Worm (Caenorhabditis elegans): ENCODE results near the gene trip-4.
"Not testable (repeated sequence)": the region's sequence is repeated elsewhere in the genome, so short reads cannot be mapped to it uniquely, and the experiment has no call there.

trip-4 gene

ce11 chrII:15039104-15039503 lies at the start of gene trip-4:
Gene trip-4, plus strand, starts transcription at chrII:15039404.
- no peak for TF ChIP-seq aly-1 (tag; optimal IDR thresholded peaks at IDR 0.05)
- no peak for TF ChIP-seq scrt-1 (GFP tag; IDR thresholded peaks at IDR 0.05)
- no peak for TF ChIP-seq ets-7 (tag; optimal IDR thresholded peaks at IDR 0.05)
- TF ChIP-seq hmg-4 (GFP tag; optimal IDR thresholded peaks at IDR 0.05), result no peak
- TF ChIP-seq tbx-37 (GFP tag; conservative IDR thresholded peaks at IDR 0.05), result no peak
- no peak for TF ChIP-seq B0310.2 (tag; optimal IDR thresholded peaks at IDR 0.05)
- no peak for TF ChIP-seq tra-4 (tag; optimal IDR thresholded peaks at IDR 0.05)

DNA sequence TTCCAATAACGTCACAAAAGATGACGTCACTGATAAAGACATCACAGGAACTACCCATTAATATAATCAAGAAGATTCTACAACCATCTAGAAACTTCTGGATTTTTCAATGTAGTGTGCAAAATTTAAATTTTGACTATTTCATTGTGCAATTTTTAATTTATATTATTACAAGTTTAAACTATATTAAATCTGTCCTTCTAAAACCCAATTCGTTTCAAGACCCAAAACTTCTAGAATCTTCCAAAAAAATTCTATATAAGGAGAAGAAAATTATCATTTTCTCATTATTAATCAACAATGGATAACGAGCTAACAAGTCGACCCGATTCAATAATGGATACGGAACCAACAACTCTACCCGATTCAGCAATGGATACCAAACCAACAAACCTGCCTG lies 46.6 kb upstream of the trip-4 start, which contains the start of gene Y53F4B.7:
Y53F4B.7 (plus strand) TSS at position 301 of the 400 bp plus-strand sequence.
- TF ChIP-seq ceh-36 (tag; optimal IDR thresholded peaks at IDR 0.05); hmg-4 (GFP tag; optimal IDR thresholded peaks at IDR 0.05); tbx-11 (GFP tag; IDR thresholded peaks at IDR 0.05): not testable (repeated sequence)

DNA sequence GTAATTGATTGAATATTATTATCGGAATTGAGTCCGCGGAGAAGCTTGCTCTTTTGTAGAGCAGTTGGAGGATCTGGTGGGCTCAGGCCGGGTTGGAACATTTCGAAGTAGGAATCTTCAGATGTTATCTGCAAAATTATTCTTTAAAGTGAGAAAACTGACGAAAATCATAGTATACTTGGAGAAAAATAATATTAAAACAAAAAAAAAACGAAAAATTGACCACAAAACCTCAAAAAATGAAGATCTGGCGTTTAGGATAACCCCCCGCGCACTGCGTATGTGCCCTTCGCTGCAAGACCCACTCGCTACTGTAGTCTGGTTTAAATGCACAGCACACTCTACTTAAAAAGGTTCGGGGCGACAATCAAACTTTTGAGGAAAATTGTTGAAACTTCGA lies 35.8 kb upstream of the trip-4 start, which contains the start of gene Y53F4B.10:
Y53F4B.10 (minus strand) TSS at position 101 of the 400 bp plus-strand sequence.
- TF ChIP-seq tra-4 (tag; optimal IDR thresholded peaks at IDR 0.05) (no peak), hmg-4 (GFP tag; optimal IDR thresholded peaks at IDR 0.05) (no peak), scrt-1 (GFP tag; IDR thresholded peaks at IDR 0.05) (no peak), ceh-13 (GFP tag; optimal IDR thresholded peaks at IDR 0.05) (no peak), ama-1 (optimal IDR thresholded peaks at IDR 0.05) (no peak), ceh-36 (tag; optimal IDR thresholded peaks at IDR 0.05) (no peak), tbx-37 (GFP tag; conservative IDR thresholded peaks at IDR 0.05) (no peak), flt-1 (GFP tag; IDR thresholded peaks at IDR 0.05) (no peak), hnd-1 (tag; optimal IDR thresholded peaks at IDR 0.05) (no peak), B0310.2 (tag; optimal IDR thresholded peaks at IDR 0.05) (no peak), hmbx-1 (tag; optimal IDR thresholded peaks at IDR 0.05) (no peak), pes-1 (GFP tag; IDR thresholded peaks at IDR 0.05) (no peak), aly-1 (tag; optimal IDR thresholded peaks at IDR 0.05) (no peak), tbx-11 (GFP tag; IDR thresholded peaks at IDR 0.05) (no peak), F13C5.2 (tag; optimal IDR thresholded peaks at IDR 0.05) (no peak)

DNA sequence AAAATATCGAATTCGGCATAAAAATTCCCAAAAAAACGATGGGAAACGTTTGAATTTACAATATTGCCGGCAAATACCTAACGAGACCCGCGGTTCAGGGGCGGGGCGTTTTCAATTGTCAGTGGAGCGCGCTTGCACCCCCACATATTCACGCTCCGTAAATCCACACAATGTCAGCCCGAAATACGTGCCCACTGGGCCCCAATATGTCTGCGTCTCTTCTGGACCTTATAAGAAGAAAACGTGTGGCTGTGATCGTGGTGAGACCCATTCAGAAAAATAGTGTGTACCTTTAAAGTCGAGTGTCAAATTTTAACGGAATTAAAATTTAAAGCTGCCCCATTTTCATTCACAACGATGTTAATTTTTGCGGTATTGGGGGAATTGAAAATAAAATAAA lies 34.7 kb upstream of the trip-4 start:
- TF ChIP-seq ceh-13 (GFP tag; optimal IDR thresholded peaks at IDR 0.05) (no peak), hmg-4 (GFP tag; optimal IDR thresholded peaks at IDR 0.05) (no peak), tra-4 (tag; optimal IDR thresholded peaks at IDR 0.05) (no peak), hnd-1 (tag; optimal IDR thresholded peaks at IDR 0.05) (no peak), sea-1 (GFP tag; conservative IDR thresholded peaks at IDR 0.05) (no peak), tbx-37 (GFP tag; conservative IDR thresholded peaks at IDR 0.05) (no peak), hmbx-1 (tag; optimal IDR thresholded peaks at IDR 0.05) (no peak), aly-1 (tag; optimal IDR thresholded peaks at IDR 0.05) (no peak), ets-7 (tag; optimal IDR thresholded peaks at IDR 0.05) (no peak), ama-1 (optimal IDR thresholded peaks at IDR 0.05) (no peak), pes-1 (GFP tag; IDR thresholded peaks at IDR 0.05) (no peak)

- TF ChIP-seq F13C5.2 (tag; optimal IDR thresholded peaks at IDR 0.05) (no peak), hnd-1 (tag; optimal IDR thresholded peaks at IDR 0.05) (no peak), aly-1 (tag; optimal IDR thresholded peaks at IDR 0.05) (no peak), hmbx-1 (tag; optimal IDR thresholded peaks at IDR 0.05) (no peak), hmg-4 (GFP tag; optimal IDR thresholded peaks at IDR 0.05) (no peak), ceh-13 (GFP tag; optimal IDR thresholded peaks at IDR 0.05) (no peak), tbx-11 (GFP tag; IDR thresholded peaks at IDR 0.05) (no peak), sea-1 (GFP tag; conservative IDR thresholded peaks at IDR 0.05) (no peak), tra-4 (tag; optimal IDR thresholded peaks at IDR 0.05) (no peak), scrt-1 (GFP tag; IDR thresholded peaks at IDR 0.05) (no peak), ets-7 (tag; optimal IDR thresholded peaks at IDR 0.05) (no peak), ama-1 (optimal IDR thresholded peaks at IDR 0.05) (no peak), flt-1 (GFP tag; IDR thresholded peaks at IDR 0.05) (no peak)
These were observed 34.1 kb upstream of the trip-4 start for ce11 chrII:15005118-15005517.

DNA sequence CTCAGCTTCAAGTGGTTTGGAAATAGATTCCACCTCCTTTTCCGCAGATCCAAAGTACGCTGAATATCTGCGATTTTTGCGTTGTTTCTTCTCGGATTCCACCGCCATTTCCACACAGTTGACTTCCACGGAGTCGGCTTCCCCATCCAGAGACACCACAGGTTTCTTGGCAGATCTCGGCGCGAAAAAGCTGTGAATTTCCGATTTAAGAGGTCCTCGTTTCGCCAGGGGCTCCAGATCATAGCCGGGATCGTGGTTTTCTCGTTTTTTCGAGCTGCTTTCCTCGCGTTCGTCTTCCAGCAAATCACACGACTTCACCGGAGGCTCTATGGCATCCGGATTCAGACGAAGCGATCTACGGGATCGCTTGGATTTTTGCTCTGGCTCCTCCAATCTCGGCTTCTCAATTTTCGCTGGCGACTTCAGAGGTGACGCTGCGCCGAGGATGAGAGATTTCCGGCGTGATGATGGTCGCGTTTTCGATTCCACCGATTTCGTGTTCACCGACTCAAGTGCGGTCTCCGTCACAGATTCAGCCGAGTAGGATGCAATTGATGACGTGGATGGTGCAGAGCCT lies 30.6 kb upstream of the trip-4 start:
- no peak for TF ChIP-seq flt-1 (GFP tag; IDR thresholded peaks at IDR 0.05)
- 0 out of 2 replicates have a peak, but pooled peaks have one; percentile 23 for TF ChIP-seq pes-1 (GFP tag; IDR thresholded peaks at IDR 0.05)
- TF ChIP-seq hnd-1 (tag; optimal IDR thresholded peaks at IDR 0.05), result no peak

DNA sequence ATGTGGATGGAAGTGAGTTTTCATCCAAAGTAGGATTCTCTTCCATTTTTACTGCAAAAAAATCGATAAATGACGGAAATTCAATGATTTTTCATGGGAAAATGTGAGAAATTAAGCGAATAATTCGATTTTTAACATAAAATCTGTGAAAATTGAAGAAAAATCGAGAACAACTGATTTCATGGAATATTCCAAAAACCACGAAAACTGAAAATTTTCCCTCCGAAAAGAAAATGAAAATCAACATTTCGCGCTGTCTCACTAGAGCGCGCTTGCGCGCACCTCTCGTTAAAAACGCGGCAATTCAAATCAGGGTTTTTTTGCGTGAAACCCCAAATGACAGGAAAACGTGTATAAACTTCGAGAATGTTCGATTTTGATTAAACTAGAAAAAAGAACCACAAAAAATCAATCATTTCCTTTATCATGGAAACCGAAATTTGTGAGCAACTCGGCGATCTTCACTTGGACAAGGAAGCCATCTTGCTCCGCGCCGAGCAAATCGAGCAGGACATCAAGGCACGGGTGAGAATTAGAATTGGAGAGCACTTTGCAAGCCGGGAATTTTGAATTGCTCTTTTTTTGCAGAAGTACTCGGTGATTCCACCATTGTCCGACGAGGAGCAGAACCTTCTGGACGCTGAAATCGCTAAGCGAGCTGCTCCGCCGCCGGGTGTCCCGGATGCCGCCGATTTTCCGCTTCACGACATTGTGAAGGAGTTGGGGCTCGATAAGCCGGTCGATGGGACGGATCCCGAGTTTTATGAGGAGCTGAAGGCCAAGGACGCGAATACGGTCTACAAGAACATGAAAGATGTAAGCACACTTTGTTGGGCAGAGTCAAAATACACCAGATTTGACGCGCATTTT lies 28.6 kb upstream of the trip-4 start, which contains the start of the genes Y53F4B.9 and Y53F4B.11:
Y53F4B.9 (minus strand) TSS at position 51 of the 870 bp plus-strand sequence.
Y53F4B.11 (plus strand) TSS at position 383 of the 870 bp plus-strand sequence.
- TF ChIP-seq hnd-1 (tag; optimal IDR thresholded peaks at IDR 0.05), result no peak
- no peak for TF ChIP-seq tbx-11 (GFP tag; IDR thresholded peaks at IDR 0.05)
- no peak for TF ChIP-seq ceh-36 (tag; optimal IDR thresholded peaks at IDR 0.05)
- no peak for TF ChIP-seq ama-1 (optimal IDR thresholded peaks at IDR 0.05)
- TF ChIP-seq sea-1 (GFP tag; conservative IDR thresholded peaks at IDR 0.05), result peak; percentile 19; the same call in 1 of the 2 replicates
- peak; percentile 44; the same call in 1 of the 2 replicates for TF ChIP-seq tbx-37 (GFP tag; conservative IDR thresholded peaks at IDR 0.05)
- no peak for TF ChIP-seq ceh-13 (GFP tag; optimal IDR thresholded peaks at IDR 0.05)
- no peak for TF ChIP-seq ets-7 (tag; optimal IDR thresholded peaks at IDR 0.05)
- TF ChIP-seq F13C5.2 (tag; optimal IDR thresholded peaks at IDR 0.05), result peak; percentile 35
